Worm (Caenorhabditis elegans): ENCODE results near the gene ech-4.

ce11 chrII:10793393-10793792 is 27.4 kb upstream of the ech-4 start, which contains the start of gene vps-11:
- no peak for TF ChIP-seq med-1 (GFP tag; optimal IDR thresholded peaks at IDR 0.05; ENCODE audit: insufficient read depth)
- no peak for TF ChIP-seq klf-2 (GFP tag; conservative IDR thresholded peaks at IDR 0.05)
- no peak for TF ChIP-seq tab-1 (GFP tag; IDR thresholded peaks at IDR 0.05)
- no peak for TF ChIP-seq ztf-29 (GFP tag; IDR thresholded peaks at IDR 0.05)
- no peak for TF ChIP-seq ztf-23 (GFP tag; IDR thresholded peaks at IDR 0.05)
- TF ChIP-seq flt-1 (GFP tag; IDR thresholded peaks at IDR 0.05) = no peak
- no peak for TF ChIP-seq T22C8.4 (GFP tag; IDR thresholded peaks at IDR 0.05)
- no peak for TF ChIP-seq ref-1 (GFP tag; conservative IDR thresholded peaks at IDR 0.05)

Data from whole organism, midembryonic.